Worm (Caenorhabditis elegans): ENCODE results near the gene eri-3.

The eri-3 gene

DNA sequence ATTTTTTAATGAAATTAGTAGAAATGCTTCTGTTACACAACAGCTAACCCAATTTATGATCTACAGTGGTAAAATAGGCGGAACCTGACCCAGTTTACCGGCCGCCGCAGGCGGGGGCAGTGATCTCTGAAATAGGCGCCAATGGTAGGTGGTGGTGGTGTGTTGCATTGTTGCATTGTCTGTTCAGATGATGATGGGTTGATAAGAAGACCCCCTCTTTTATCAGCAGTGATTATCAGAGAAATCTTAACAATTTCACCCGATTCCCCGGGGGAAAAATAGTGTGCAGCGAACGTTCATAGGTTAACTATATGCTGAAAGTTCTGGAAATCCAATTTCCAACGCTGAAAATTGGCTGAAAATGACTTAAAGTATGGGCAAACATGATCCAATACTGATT is 15.3 kb downstream of the eri-3 start:
- no peak for TF ChIP-seq hnd-1 (tag; optimal IDR thresholded peaks at IDR 0.05)
- no peak for TF ChIP-seq ama-1 (optimal IDR thresholded peaks at IDR 0.05)
- TF ChIP-seq ets-7 (tag; optimal IDR thresholded peaks at IDR 0.05), result no peak
- TF ChIP-seq scrt-1 (GFP tag; IDR thresholded peaks at IDR 0.05), result no peak
- TF ChIP-seq ceh-13 (GFP tag; optimal IDR thresholded peaks at IDR 0.05), result no peak
- TF ChIP-seq tbx-11 (GFP tag; IDR thresholded peaks at IDR 0.05), result no peak
- TF ChIP-seq flt-1 (GFP tag; IDR thresholded peaks at IDR 0.05), result no peak
- TF ChIP-seq aly-1 (tag; optimal IDR thresholded peaks at IDR 0.05), result no peak
- no peak for TF ChIP-seq sea-1 (GFP tag; conservative IDR thresholded peaks at IDR 0.05)
- TF ChIP-seq hmg-4 (GFP tag; optimal IDR thresholded peaks at IDR 0.05), result no peak
- no peak for TF ChIP-seq tbx-37 (GFP tag; conservative IDR thresholded peaks at IDR 0.05)
- no peak for TF ChIP-seq tra-4 (tag; optimal IDR thresholded peaks at IDR 0.05)
- TF ChIP-seq ceh-36 (tag; optimal IDR thresholded peaks at IDR 0.05), result no peak
- no peak for TF ChIP-seq pes-1 (GFP tag; IDR thresholded peaks at IDR 0.05)
- TF ChIP-seq hmbx-1 (tag; optimal IDR thresholded peaks at IDR 0.05), result no peak
- no peak for TF ChIP-seq F13C5.2 (tag; optimal IDR thresholded peaks at IDR 0.05)

DNA sequence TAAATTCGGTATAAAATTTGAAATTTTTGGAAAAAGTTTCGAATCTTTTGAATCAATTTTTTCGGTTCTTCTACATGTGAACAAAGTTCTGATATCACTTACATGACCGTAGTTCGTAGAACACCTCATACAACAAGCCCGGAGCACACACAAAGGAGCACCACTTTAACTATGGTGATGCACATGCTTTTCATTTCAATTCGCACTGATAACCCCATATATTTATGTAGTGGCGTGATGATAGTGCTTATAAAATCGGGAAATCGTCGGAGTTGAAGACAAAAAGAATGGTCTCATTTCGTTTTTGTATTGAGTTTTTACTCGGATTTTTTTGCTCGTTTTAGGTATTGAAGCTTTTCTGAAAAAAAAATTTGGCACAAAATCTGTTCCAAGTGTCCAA is 17.4 kb downstream of the eri-3 start, which contains the start of gene W09B6.4:
Gene W09B6.4, minus strand, starts transcription at position 151 of the 400 bp plus-strand sequence.
- TF ChIP-seq aly-1 (tag; optimal IDR thresholded peaks at IDR 0.05), result no peak
- TF ChIP-seq pes-1 (GFP tag; IDR thresholded peaks at IDR 0.05), result no peak
- TF ChIP-seq sea-1 (GFP tag; conservative IDR thresholded peaks at IDR 0.05), result no peak
- TF ChIP-seq flt-1 (GFP tag; IDR thresholded peaks at IDR 0.05), result no peak
- no peak for TF ChIP-seq scrt-1 (GFP tag; IDR thresholded peaks at IDR 0.05)
- TF ChIP-seq tbx-11 (GFP tag; IDR thresholded peaks at IDR 0.05), result no peak
- TF ChIP-seq tra-4 (tag; optimal IDR thresholded peaks at IDR 0.05), result no peak
- no peak for TF ChIP-seq hmbx-1 (tag; optimal IDR thresholded peaks at IDR 0.05)
- TF ChIP-seq ceh-13 (GFP tag; optimal IDR thresholded peaks at IDR 0.05), result no peak
- no peak for TF ChIP-seq ets-7 (tag; optimal IDR thresholded peaks at IDR 0.05)
- no peak for TF ChIP-seq B0310.2 (tag; optimal IDR thresholded peaks at IDR 0.05)
- no peak for TF ChIP-seq tbx-37 (GFP tag; conservative IDR thresholded peaks at IDR 0.05)
- no peak for TF ChIP-seq ama-1 (optimal IDR thresholded peaks at IDR 0.05)

DNA sequence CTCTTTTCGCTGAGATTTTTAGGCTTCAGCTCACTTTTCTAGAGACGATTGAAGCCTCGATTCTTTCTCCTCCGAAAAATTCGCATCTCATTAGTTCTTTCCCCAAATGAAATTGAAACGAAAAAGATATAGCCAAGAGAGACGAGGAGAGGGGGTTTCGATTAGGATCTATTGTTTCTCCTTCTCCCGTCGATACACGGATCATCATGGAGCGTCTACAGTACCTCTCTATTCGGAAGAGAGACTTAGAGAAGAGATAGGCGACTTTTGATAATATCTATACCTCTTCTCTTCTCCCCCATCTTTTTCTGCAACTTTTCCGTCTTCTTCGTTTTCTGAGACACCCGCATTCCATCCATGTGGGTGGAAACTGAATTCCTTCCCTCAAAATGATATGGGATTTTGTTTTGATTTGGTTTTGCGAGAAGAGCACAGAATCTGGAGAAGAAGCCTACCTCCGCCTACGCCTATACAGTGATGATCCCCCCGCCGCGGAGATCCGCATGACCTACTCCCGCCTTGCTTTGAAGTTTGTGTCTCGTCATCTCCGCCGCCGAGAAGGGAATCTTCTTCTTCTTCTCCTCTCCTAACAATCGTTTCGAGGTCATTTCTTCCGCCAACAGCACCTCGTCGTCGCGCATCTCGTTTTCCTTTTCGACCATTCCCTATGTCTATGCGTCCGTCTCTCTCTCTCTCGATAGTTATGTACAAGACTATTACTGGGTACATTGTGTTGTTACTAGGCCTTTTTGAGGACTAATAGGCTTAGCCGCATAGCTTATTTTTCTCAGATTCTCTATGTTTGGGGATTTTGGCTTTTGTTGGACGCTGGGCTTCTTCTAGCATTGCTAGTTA is 18.6 kb downstream of the eri-3 start:
- TF ChIP-seq ama-1 (optimal IDR thresholded peaks at IDR 0.05), result no peak
- no peak for TF ChIP-seq aly-1 (tag; optimal IDR thresholded peaks at IDR 0.05)
- TF ChIP-seq ceh-36 (tag; optimal IDR thresholded peaks at IDR 0.05), result no peak
- TF ChIP-seq tra-4 (tag; optimal IDR thresholded peaks at IDR 0.05), result no peak
- TF ChIP-seq scrt-1 (GFP tag; IDR thresholded peaks at IDR 0.05), result no peak
- TF ChIP-seq tbx-37 (GFP tag; conservative IDR thresholded peaks at IDR 0.05), result no peak
- TF ChIP-seq hmbx-1 (tag; optimal IDR thresholded peaks at IDR 0.05), result no peak

DNA sequence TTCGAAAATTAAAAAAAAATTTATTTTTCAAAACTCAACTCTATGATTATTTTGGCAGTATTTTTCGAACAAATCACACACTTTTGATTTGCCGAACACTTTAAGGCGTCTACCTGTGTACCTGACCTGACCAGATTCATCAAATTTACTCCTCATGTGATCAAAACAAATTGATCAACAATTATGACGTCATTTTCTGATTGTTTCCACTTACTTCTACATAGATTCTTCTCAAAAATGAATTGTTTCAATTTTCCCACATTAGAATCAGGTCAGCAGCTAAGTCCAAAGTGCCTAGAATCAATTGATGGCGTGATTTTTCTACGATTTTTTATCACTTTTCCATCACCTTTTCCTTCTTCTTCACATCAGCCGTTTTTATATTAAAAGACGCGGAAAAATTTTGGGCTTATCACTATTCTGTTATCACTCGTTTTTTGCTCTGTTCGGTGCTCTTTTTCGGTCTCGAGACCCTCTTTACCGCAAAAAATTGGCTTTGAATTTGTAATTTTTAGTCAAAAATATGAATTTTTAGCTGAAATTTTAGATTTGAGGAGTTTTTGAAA is 19.9 kb downstream of the eri-3 start:
- TF ChIP-seq flt-1 (GFP tag; IDR thresholded peaks at IDR 0.05), result no peak
- no peak for TF ChIP-seq pes-1 (GFP tag; IDR thresholded peaks at IDR 0.05)
- no peak for TF ChIP-seq aly-1 (tag; optimal IDR thresholded peaks at IDR 0.05)
- no peak for TF ChIP-seq tra-4 (tag; optimal IDR thresholded peaks at IDR 0.05)
- no peak for TF ChIP-seq ceh-36 (tag; optimal IDR thresholded peaks at IDR 0.05)
- TF ChIP-seq hnd-1 (tag; optimal IDR thresholded peaks at IDR 0.05), result no peak
- no peak for TF ChIP-seq scrt-1 (GFP tag; IDR thresholded peaks at IDR 0.05)
- TF ChIP-seq tbx-37 (GFP tag; conservative IDR thresholded peaks at IDR 0.05), result no peak
- TF ChIP-seq tbx-11 (GFP tag; IDR thresholded peaks at IDR 0.05), result no peak
- TF ChIP-seq ceh-13 (GFP tag; optimal IDR thresholded peaks at IDR 0.05), result no peak
- no peak for TF ChIP-seq ama-1 (optimal IDR thresholded peaks at IDR 0.05)
- no peak for TF ChIP-seq B0310.2 (tag; optimal IDR thresholded peaks at IDR 0.05)
- no peak for TF ChIP-seq hmbx-1 (tag; optimal IDR thresholded peaks at IDR 0.05)
- TF ChIP-seq F13C5.2 (tag; optimal IDR thresholded peaks at IDR 0.05), result no peak

DNA sequence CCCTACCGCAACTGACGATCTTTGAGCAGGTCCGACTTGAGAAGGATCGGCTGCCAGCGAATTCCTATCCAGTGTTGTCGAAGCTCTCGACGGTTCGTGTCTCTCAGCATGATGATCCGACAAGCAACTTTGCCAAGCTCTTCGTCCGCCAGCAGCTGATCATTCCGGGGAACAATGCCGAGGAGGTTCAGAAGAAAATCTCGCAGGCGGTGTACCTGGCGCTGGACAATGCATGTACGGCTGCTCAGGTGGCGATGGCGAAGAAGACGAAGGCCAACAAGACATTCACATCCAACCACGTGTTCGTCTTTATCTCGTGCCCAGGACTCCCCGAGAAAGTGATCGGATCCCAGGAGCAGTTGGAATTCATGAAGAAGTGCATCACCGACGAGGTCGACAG is 26.1 kb downstream of the eri-3 start:
- TF ChIP-seq B0310.2 (tag; optimal IDR thresholded peaks at IDR 0.05) (no peak), sea-1 (GFP tag; conservative IDR thresholded peaks at IDR 0.05) (no peak), ets-7 (tag; optimal IDR thresholded peaks at IDR 0.05) (no peak), ceh-13 (GFP tag; optimal IDR thresholded peaks at IDR 0.05) (no peak), hmg-4 (GFP tag; optimal IDR thresholded peaks at IDR 0.05) (no peak), ama-1 (optimal IDR thresholded peaks at IDR 0.05) (no peak), scrt-1 (GFP tag; IDR thresholded peaks at IDR 0.05) (no peak), tra-4 (tag; optimal IDR thresholded peaks at IDR 0.05) (no peak), hmbx-1 (tag; optimal IDR thresholded peaks at IDR 0.05) (no peak), tbx-11 (GFP tag; IDR thresholded peaks at IDR 0.05) (no peak), aly-1 (tag; optimal IDR thresholded peaks at IDR 0.05) (no peak), F13C5.2 (tag; optimal IDR thresholded peaks at IDR 0.05) (no peak), pes-1 (GFP tag; IDR thresholded peaks at IDR 0.05) (no peak), flt-1 (GFP tag; IDR thresholded peaks at IDR 0.05) (no peak), hnd-1 (tag; optimal IDR thresholded peaks at IDR 0.05) (no peak), tbx-37 (GFP tag; conservative IDR thresholded peaks at IDR 0.05) (no peak), ceh-36 (tag; optimal IDR thresholded peaks at IDR 0.05) (no peak)

DNA sequence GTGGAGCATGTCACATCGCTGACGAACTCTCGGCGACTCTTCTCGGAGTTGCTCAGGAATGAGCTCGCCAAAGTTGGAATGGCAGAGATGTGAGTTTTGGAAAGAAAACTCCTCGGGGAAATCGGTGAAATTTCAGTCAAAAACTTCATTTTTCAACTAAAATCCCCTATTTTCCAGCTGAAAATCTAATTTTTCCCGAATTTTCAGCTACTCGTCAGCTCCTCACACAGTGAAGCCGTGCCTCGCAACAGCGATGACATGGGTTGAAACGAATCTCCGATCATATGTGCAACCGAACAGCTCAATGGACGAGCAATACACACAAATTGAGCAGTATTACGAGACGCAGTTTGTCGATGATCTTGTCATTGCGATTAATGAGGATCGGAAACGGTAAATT is 28.5 kb downstream of the eri-3 start:
- no peak for TF ChIP-seq scrt-1 (GFP tag; IDR thresholded peaks at IDR 0.05)
- no peak for TF ChIP-seq flt-1 (GFP tag; IDR thresholded peaks at IDR 0.05)
- TF ChIP-seq hmbx-1 (tag; optimal IDR thresholded peaks at IDR 0.05), result no peak
- no peak for TF ChIP-seq pes-1 (GFP tag; IDR thresholded peaks at IDR 0.05)
- TF ChIP-seq aly-1 (tag; optimal IDR thresholded peaks at IDR 0.05), result no peak
- no peak for TF ChIP-seq hmg-4 (GFP tag; optimal IDR thresholded peaks at IDR 0.05)
- TF ChIP-seq ama-1 (optimal IDR thresholded peaks at IDR 0.05), result no peak
- no peak for TF ChIP-seq ceh-36 (tag; optimal IDR thresholded peaks at IDR 0.05)

DNA sequence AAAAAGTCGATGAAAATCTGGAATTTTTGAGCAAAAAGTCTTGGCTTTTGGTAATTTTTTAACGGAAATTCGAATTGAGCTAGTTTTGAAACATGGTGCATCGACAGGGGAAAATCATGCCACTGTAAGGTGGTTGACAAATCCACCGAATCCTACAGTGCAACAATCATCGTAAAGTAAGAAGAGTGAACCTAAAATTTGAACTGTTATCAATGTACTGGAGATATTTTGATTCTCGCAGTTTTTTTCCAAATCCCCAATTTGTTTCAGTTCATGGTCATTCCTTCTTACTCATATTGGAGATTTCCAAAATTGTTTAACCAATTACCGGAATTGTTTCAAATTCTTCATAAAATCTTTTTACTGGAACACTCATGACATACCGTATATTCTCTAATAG is 29.4 kb downstream of the eri-3 start:
- TF ChIP-seq scrt-1 (GFP tag; IDR thresholded peaks at IDR 0.05) (no peak), F13C5.2 (tag; optimal IDR thresholded peaks at IDR 0.05) (no peak), ceh-13 (GFP tag; optimal IDR thresholded peaks at IDR 0.05) (no peak), sea-1 (GFP tag; conservative IDR thresholded peaks at IDR 0.05) (no peak), tra-4 (tag; optimal IDR thresholded peaks at IDR 0.05) (no peak), ets-7 (tag; optimal IDR thresholded peaks at IDR 0.05) (no peak), aly-1 (tag; optimal IDR thresholded peaks at IDR 0.05) (no peak)

Data from whole organism, early embryonic.